Worm (Caenorhabditis elegans) whole organism, L1 larva: ENCODE data around the gene C18H7.7.

Experiments
- C04F5.9 ChIP-seq: sonication (generic microtip); optimal IDR thresholded peaks from 2 replicates; lab custom pipeline; 2016; ENCODE audit warnings: missing genetic modification characterization, missing compliant biosample characterization
- elt-2 ChIP-seq: sonication (generic microtip); optimal IDR thresholded peaks from 2 replicates; lab custom pipeline; 2016; ENCODE audit warnings: missing genetic modification characterization, mild to moderate bottlenecking, inconsistent platforms, missing compliant biosample characterization, missing genetic modification reagents
- lsy-2 ChIP-seq, 2 experiments: fragments of 150-350 bp; optimal IDR thresholded peaks; 2 replicates each; lab custom pipeline; 2014; ENCODE audit warnings: missing biosample characterization in 2 of 2, missing genetic modification characterization in 2 of 2
- mab-9 ChIP-seq: fragments of 200-800 bp; sonication (Bioruptor generic); IDR thresholded peaks from 2 replicates; pipeline ENCODE4 v1.3.6; 2022; ENCODE audit warnings: missing genetic modification reagents, missing genetic modification characterization, missing compliant biosample characterization
- mdl-1 ChIP-seq, 2 experiments: fragments of 150-350 bp; optimal IDR thresholded peaks; 2 replicates each; lab custom pipeline; 2014 to 2017; ENCODE audit warnings: missing biosample characterization in 2 of 2, missing genetic modification characterization in 2 of 2, inconsistent platforms in 1 of 2
- mep-1 ChIP-seq: fragments of 150-350 bp; optimal IDR thresholded peaks from 2 replicates; lab custom pipeline; 2014; ENCODE audit warnings: missing biosample characterization, missing genetic modification characterization
- zag-1 ChIP-seq: fragments of 150-350 bp; optimal IDR thresholded peaks from 2 replicates; lab custom pipeline; 2014; ENCODE audit warnings: missing biosample characterization, missing genetic modification characterization

DNA sequence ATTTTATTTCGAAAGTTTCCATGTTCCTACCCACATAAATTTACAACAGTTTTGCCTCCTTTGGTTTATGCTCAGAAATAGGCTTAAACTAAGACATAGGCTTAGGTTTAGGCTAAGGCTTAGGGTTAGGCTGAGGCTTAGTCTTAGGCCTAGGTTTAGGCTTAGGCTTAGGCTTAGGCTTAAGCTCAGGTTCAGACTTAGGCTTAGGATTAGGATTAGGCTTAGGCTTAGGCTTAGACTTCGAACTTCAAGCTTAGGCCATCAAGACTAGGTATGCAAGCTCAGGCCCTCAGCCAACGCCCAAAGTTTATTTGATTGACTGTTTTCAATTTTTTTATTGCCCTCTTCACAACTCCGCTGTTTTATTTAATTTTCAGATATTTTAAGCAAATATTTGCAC lies 50.3 kb downstream of the C18H7.7 start:
- TF ChIP-seq zag-1 (no peak), mep-1 (no peak), mab-9 (GFP tag; lab: Robert Waterston, UW) (no peak), elt-2 (no peak), lsy-2 (tag; optimal IDR thresholded peaks at IDR 0.05; lab: Kevin White, UChicago) (no peak), mdl-1 (tag; optimal IDR thresholded peaks at IDR 0.05; lab: Kevin White, UChicago) (no peak), C04F5.9 (tag; lab: Kevin White, UChicago) (no peak)
